Worm (Caenorhabditis elegans): ENCODE results near the gene C09H10.5.

Gene C09H10.5

DNA sequence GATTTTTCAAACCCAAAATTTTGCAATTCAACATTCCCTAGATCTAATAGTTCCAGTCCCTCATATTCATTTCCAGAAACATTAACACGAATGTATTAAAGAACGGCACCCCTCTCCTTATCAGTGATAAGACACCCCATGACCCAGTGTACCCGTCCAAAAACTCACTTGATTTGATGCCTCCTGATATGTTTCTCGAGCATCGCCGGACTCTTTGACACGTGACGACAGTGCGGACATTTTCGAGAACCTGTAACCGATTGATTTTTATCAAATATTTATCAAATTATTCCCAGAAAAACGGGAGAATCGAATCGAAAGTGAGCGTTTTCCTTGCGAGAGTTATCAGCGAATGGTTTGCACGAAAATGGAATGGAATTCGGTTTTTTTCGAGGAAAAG is 47.4 kb upstream of the C09H10.5 start (continued):
- TF ChIP-seq mcd-1 (GFP tag; IDR thresholded peaks at IDR 0.05): no peak
- no peak for TF ChIP-seq lin-54 (GFP tag; optimal IDR thresholded peaks at IDR 0.05)
- TF ChIP-seq nhr-120 (GFP tag; IDR thresholded peaks at IDR 0.05): no peak
- no peak for TF ChIP-seq sdz-38 (tag; optimal IDR thresholded peaks at IDR 0.05)
- TF ChIP-seq lsy-27 (tag; optimal IDR thresholded peaks at IDR 0.05; ENCODE audit: borderline replicate concordance, insufficient read depth): no peak
- no peak for TF ChIP-seq lsl-1 (GFP tag; optimal IDR thresholded peaks at IDR 0.05)
- no peak for TF ChIP-seq snpc-1.1 (tag; optimal IDR thresholded peaks at IDR 0.05; ENCODE audit: insufficient read depth)
- TF ChIP-seq xnd-1 (tag; optimal IDR thresholded peaks at IDR 0.05): no peak
- TF ChIP-seq K12H6.12 (tag; optimal IDR thresholded peaks at IDR 0.05): no peak
- TF ChIP-seq ama-1 (optimal IDR thresholded peaks at IDR 0.05): no peak
- no peak for TF ChIP-seq ama-1 (GFP tag; optimal IDR thresholded peaks at IDR 0.05)
- no peak for TF ChIP-seq nhr-179 (tag; optimal IDR thresholded peaks at IDR 0.05)
- no peak for TF ChIP-seq gei-17 (GFP tag; optimal IDR thresholded peaks at IDR 0.05)
- TF ChIP-seq aptf-2 (GFP tag; conservative IDR thresholded peaks at IDR 0.05): no peak
- TF ChIP-seq sea-2 (GFP tag; IDR thresholded peaks at IDR 0.05): no peak
- TF ChIP-seq tlf-1 (GFP tag; optimal IDR thresholded peaks at IDR 0.05): peak; percentile 42
- TF ChIP-seq F33H1.4 (GFP tag; IDR thresholded peaks at IDR 0.05): no peak
- peak; percentile 64; the same call in 1 of the 2 replicates for TF ChIP-seq hsf-1 (GFP tag; IDR thresholded peaks at IDR 0.05)
- no peak for TF ChIP-seq Y95B8A.8 (GFP tag; IDR thresholded peaks at IDR 0.05)
- TF ChIP-seq Y67H2A.10 (GFP tag; conservative IDR thresholded peaks at IDR 0.05): no peak
- no peak for TF ChIP-seq bed-1 (GFP tag; IDR thresholded peaks at IDR 0.05)
- TF ChIP-seq chd-7 (tag; optimal IDR thresholded peaks at IDR 0.05): peak; percentile 33
- TF ChIP-seq snpc-1.3 (tag; optimal IDR thresholded peaks at IDR 0.05; ENCODE audit: insufficient read depth): no peak
- TF ChIP-seq Y53F4B.3 (GFP tag; IDR thresholded peaks at IDR 0.05): no peak
- TF ChIP-seq attf-5 (GFP tag; optimal IDR thresholded peaks at IDR 0.05): peak; percentile 7
- TF ChIP-seq nhr-90 (tag; optimal IDR thresholded peaks at IDR 0.05): peak; percentile 26
- TF ChIP-seq zfh-2 (GFP tag; conservative IDR thresholded peaks at IDR 0.05): no peak
- TF ChIP-seq attf-6 (GFP tag; IDR thresholded peaks at IDR 0.05): no peak
- TF ChIP-seq egrh-3 (GFP tag; IDR thresholded peaks at IDR 0.05): no peak
- TF ChIP-seq T07F8.4 (tag; optimal IDR thresholded peaks at IDR 0.05): no peak
- TF ChIP-seq ztf-18 (tag; optimal IDR thresholded peaks at IDR 0.05): no peak
- TF ChIP-seq hmg-1.2 (GFP tag; IDR thresholded peaks at IDR 0.05): no peak
- TF ChIP-seq snpc-4 (GFP tag; optimal IDR thresholded peaks at IDR 0.05): no peak
- TF ChIP-seq snpc-4 (tag; optimal IDR thresholded peaks at IDR 0.05): peak in 1 of 4 experiments; percentile 16
- no peak for TF ChIP-seq F22D6.2 (tag; optimal IDR thresholded peaks at IDR 0.05)
- TF ChIP-seq ztf-6 (GFP tag; IDR thresholded peaks at IDR 0.05): no peak
- TF ChIP-seq ets-4 (GFP tag; optimal IDR thresholded peaks at IDR 0.05): peak; percentile 40
- no peak for TF ChIP-seq egl-18 (GFP tag; IDR thresholded peaks at IDR 0.05)
- TF ChIP-seq Y79H2A.3 (GFP tag; conservative IDR thresholded peaks at IDR 0.05): no peak
- TF ChIP-seq hrde-1 (tag; optimal IDR thresholded peaks at IDR 0.05; ENCODE audit: borderline replicate concordance): no peak
- TF ChIP-seq let-526 (GFP tag; IDR thresholded peaks at IDR 0.05): peak; percentile 48; the same call in 1 of the 2 replicates
- TF ChIP-seq tbp1 (GFP tag; optimal IDR thresholded peaks at IDR 0.05): peak; percentile 34
- TF ChIP-seq efl-1 (GFP tag; optimal IDR thresholded peaks at IDR 0.05): no peak
- TF ChIP-seq Y53G8AR.9 (GFP tag; conservative IDR thresholded peaks at IDR 0.05): peak; percentile 69; the same call in 1 of the 2 replicates
- TF ChIP-seq nfyb-1 (GFP tag; IDR thresholded peaks at IDR 0.05): 0 out of 2 replicates have a peak, but pooled peaks have one; percentile 44
- no peak for TF ChIP-seq lin-26 (GFP tag; IDR thresholded peaks at IDR 0.05)
- no peak for TF ChIP-seq D2030.7 (GFP tag; IDR thresholded peaks at IDR 0.05)
- no peak for TF ChIP-seq ccch-3 (GFP tag; optimal IDR thresholded peaks at IDR 0.05)
- no peak for TF ChIP-seq lin-35 (GFP tag; optimal IDR thresholded peaks at IDR 0.05)
